Fruit fly (Drosophila melanogaster) whole organism, embryonic: Measurements from ENCODE around the gene HemK1.

ENCODE experiments used
- Asciz ChIP-seq: fragments of 200-800 bp; sonication (Bioruptor generic); optimal IDR thresholded peaks from 2 replicates; lab custom pipeline; 2017; ENCODE audit warnings: missing biosample characterization, mild to moderate bottlenecking, missing genetic modification characterization, missing genetic modification reagents
- BEAF-32 ChIP-seq: fragments of 200-800 bp; sonication (Bioruptor generic); optimal IDR thresholded peaks from 3 replicates; lab custom pipeline; 2017; ENCODE audit warnings: missing biosample characterization, missing genetic modification characterization, mild to moderate bottlenecking, moderate library complexity, missing genetic modification reagents
- Bgb ChIP-seq: fragments of 200-800 bp; sonication (Bioruptor generic); IDR thresholded peaks from 2 replicates; pipeline ENCODE4 v1.3.6; 2022; ENCODE audit warnings: missing biosample characterization, missing genetic modification characterization; ENCODE audit not compliant: partially characterized antibody
- Blimp-1 ChIP-seq: fragments of 200-800 bp; sonication (Bioruptor generic); optimal IDR thresholded peaks from 3 replicates; lab custom pipeline; 2018; ENCODE audit warnings: missing biosample characterization, missing genetic modification characterization, mild to moderate bottlenecking, moderate library complexity, missing genetic modification reagents
- CG1024 ChIP-seq: fragments of 200-800 bp; sonication (Bioruptor generic); IDR thresholded peaks from 2 replicates; pipeline ENCODE4 v1.3.6; 2022; ENCODE audit warnings: missing biosample characterization, missing genetic modification characterization
- CG12391 ChIP-seq: fragments of 200-800 bp; sonication (Bioruptor generic); optimal IDR thresholded peaks from 3 replicates; lab custom pipeline; 2018; ENCODE audit warnings: missing biosample characterization, mild to moderate bottlenecking, missing genetic modification characterization, moderate library complexity
- CG14710 ChIP-seq: fragments of 200-800 bp; sonication (Bioruptor generic); optimal IDR thresholded peaks from 3 replicates; lab custom pipeline; 2019; ENCODE audit warnings: missing biosample characterization, mild to moderate bottlenecking, missing genetic modification characterization, moderate library complexity
- CG18262 ChIP-seq: fragments of 200-800 bp; optimal IDR thresholded peaks from 3 replicates; lab custom pipeline; 2019; ENCODE audit warnings: missing biosample characterization, mild to moderate bottlenecking, missing genetic modification characterization, moderate library complexity
- CG3847 ChIP-seq: fragments of 200-800 bp; sonication (Bioruptor generic); IDR thresholded peaks from 2 replicates; pipeline ENCODE4 v1.3.6; 2022; ENCODE audit warnings: missing biosample characterization, missing genetic modification characterization
- CG3995 ChIP-seq: fragments of 200-800 bp; sonication (Bioruptor generic); optimal IDR thresholded peaks from 3 replicates; lab custom pipeline; 2016; ENCODE audit warnings: missing biosample characterization, missing genetic modification characterization
- CG4617 ChIP-seq: fragments of 200-800 bp; sonication (Bioruptor generic); optimal IDR thresholded peaks from 3 replicates; lab custom pipeline; 2016; ENCODE audit warnings: missing biosample characterization, missing genetic modification characterization, borderline replicate concordance
- CG6272 ChIP-seq: fragments of 200-800 bp; sonication (Bioruptor generic); IDR thresholded peaks from 2 replicates; pipeline ENCODE4 v1.3.6; 2022; ENCODE audit warnings: missing biosample characterization, missing genetic modification characterization
- CG6813 ChIP-seq: fragments of 200-800 bp; sonication (Bioruptor generic); optimal IDR thresholded peaks from 2 replicates; lab custom pipeline; 2017; ENCODE audit warnings: missing biosample characterization, missing genetic modification characterization, mild to moderate bottlenecking, moderate library complexity, missing genetic modification reagents
- CG7928 ChIP-seq: fragments of 200-800 bp; sonication (Bioruptor generic); optimal IDR thresholded peaks from 2 replicates; lab custom pipeline; 2017; ENCODE audit warnings: missing biosample characterization, mild to moderate bottlenecking, missing genetic modification characterization
- CG7987 ChIP-seq: fragments of 200-800 bp; sonication (Bioruptor generic); optimal IDR thresholded peaks from 2 replicates; lab custom pipeline; 2018; ENCODE audit warnings: missing biosample characterization, mild to moderate bottlenecking, missing genetic modification characterization, moderate library complexity
- CG8281 ChIP-seq: fragments of 200-800 bp; sonication (Bioruptor generic); optimal IDR thresholded peaks from 2 replicates; lab custom pipeline; 2018; ENCODE audit warnings: missing biosample characterization, mild to moderate bottlenecking, missing genetic modification characterization, moderate library complexity
- CG8290 ChIP-seq, 3 experiments: fragments of 200-800 bp; sonication (Bioruptor generic); optimal IDR thresholded peaks; 2 replicates each; lab custom pipeline; 2016 to 2019; ENCODE audit warnings: missing biosample characterization in 3 of 3, missing genetic modification characterization in 3 of 3, mild to moderate bottlenecking in 2 of 3, moderate library complexity in 1 of 3
- CG8924 ChIP-seq: fragments of 200-800 bp; optimal IDR thresholded peaks from 3 replicates; lab custom pipeline; 2019; ENCODE audit warnings: missing biosample characterization, mild to moderate bottlenecking, missing genetic modification characterization, moderate library complexity
- D19A ChIP-seq: fragments of 200-800 bp; optimal IDR thresholded peaks from 3 replicates; lab custom pipeline; 2019; ENCODE audit warnings: missing biosample characterization, mild to moderate bottlenecking, missing genetic modification characterization, moderate library complexity
- Dip3 ChIP-seq: fragments of 200-800 bp; sonication (Bioruptor generic); optimal IDR thresholded peaks from 3 replicates; lab custom pipeline; 2016; ENCODE audit warnings: missing biosample characterization, missing genetic modification characterization
- E2f2 ChIP-seq: fragments of 200-800 bp; sonication (Bioruptor generic); IDR thresholded peaks from 2 replicates; pipeline ENCODE4 v1.3.6; 2022; ENCODE audit warnings: missing biosample characterization, missing genetic modification characterization
- Ets65A ChIP-seq: fragments of 200-800 bp; sonication (Bioruptor generic); peaks from one replicate; lab custom pipeline; 2016; ENCODE audit warnings: missing biosample characterization, missing genetic modification characterization
- GATAe ChIP-seq: fragments of 200-800 bp; sonication (Bioruptor generic); conservative IDR thresholded peaks from 2 replicates; pipeline ENCODE4 v1.3.6; 2022; ENCODE audit warnings: missing biosample characterization, missing genetic modification characterization
- HLHmδ ChIP-seq: fragments of 200-800 bp; sonication (Bioruptor generic); optimal IDR thresholded peaks from 2 replicates; lab custom pipeline; 2018; ENCODE audit warnings: missing biosample characterization, mild to moderate bottlenecking, missing genetic modification characterization, moderate library complexity
- Hsf ChIP-seq: fragments of 200-800 bp; sonication (Bioruptor generic); optimal IDR thresholded peaks from 3 replicates; lab custom pipeline; 2016; ENCODE audit warnings: missing biosample characterization, missing genetic modification characterization
- MESR4 ChIP-seq: fragments of 200-800 bp; sonication (Bioruptor generic); optimal IDR thresholded peaks from 2 replicates; lab custom pipeline; 2018; ENCODE audit warnings: missing biosample characterization, mild to moderate bottlenecking, missing genetic modification characterization, moderate library complexity
- Med ChIP-seq: fragments of 200-800 bp; sonication (Bioruptor generic); peaks from one replicate; lab custom pipeline; 2016; ENCODE audit warnings: missing biosample characterization, missing genetic modification characterization, mild to moderate bottlenecking, inconsistent platforms, moderate library complexity
- Meics ChIP-seq: fragments of 200-800 bp; sonication (Bioruptor generic); optimal IDR thresholded peaks from 2 replicates; lab custom pipeline; 2017; ENCODE audit warnings: missing biosample characterization, mild to moderate bottlenecking, missing genetic modification characterization
- Nf-YB ChIP-seq: fragments of 200-800 bp; sonication (Bioruptor generic); optimal IDR thresholded peaks from 3 replicates; lab custom pipeline; 2019; ENCODE audit warnings: missing biosample characterization, mild to moderate bottlenecking, missing genetic modification characterization, moderate library complexity
- Nf-YC ChIP-seq: fragments of 200-800 bp; optimal IDR thresholded peaks from 3 replicates; lab custom pipeline; 2019; ENCODE audit warnings: missing biosample characterization, mild to moderate bottlenecking, missing genetic modification characterization, moderate library complexity
- Vsx1 ChIP-seq: fragments of 200-800 bp; sonication (Bioruptor generic); optimal IDR thresholded peaks from 2 replicates; lab custom pipeline; 2017; ENCODE audit warnings: missing biosample characterization, mild to moderate bottlenecking, missing genetic modification characterization, missing genetic modification reagents
- Xbp1 ChIP-seq: fragments of 200-800 bp; sonication (Bioruptor generic); optimal IDR thresholded peaks from 3 replicates; lab custom pipeline; 2016; ENCODE audit warnings: missing biosample characterization, mild to moderate bottlenecking, missing genetic modification characterization
- YL-1 ChIP-seq: fragments of 200-800 bp; sonication (Bioruptor generic); optimal IDR thresholded peaks from 3 replicates; lab custom pipeline; 2017; ENCODE audit warnings: missing biosample characterization, mild to moderate bottlenecking, missing genetic modification characterization
- chinmo ChIP-seq: fragments of 200-800 bp; sonication (Bioruptor generic); IDR thresholded peaks from 4 replicates; pipeline ENCODE4 v1.3.6; 2022; ENCODE audit warnings: missing biosample characterization, missing genetic modification characterization; ENCODE audit not compliant: partially characterized antibody
- eve ChIP-seq, 2 experiments: fragments of >200 bp; optimal IDR thresholded peaks; 2 replicates each; lab custom pipeline; 2017; ENCODE audit warnings: missing biosample characterization in 2 of 2, missing genetic modification characterization in 2 of 2
- grau ChIP-seq: fragments of 200-800 bp; optimal IDR thresholded peaks from 3 replicates; lab custom pipeline; 2019; ENCODE audit warnings: missing biosample characterization, mild to moderate bottlenecking, missing genetic modification characterization, moderate library complexity
- insv ChIP-seq, 2 experiments: fragments of 200-800 bp; sonication (Bioruptor generic); optimal IDR thresholded peaks; 3 replicates each; lab custom pipeline; 2016 to 2018; ENCODE audit warnings: missing biosample characterization in 2 of 2, missing genetic modification characterization in 2 of 2
- jigr1 ChIP-seq: fragments of 200-800 bp; sonication (Bioruptor generic); IDR thresholded peaks from 3 replicates; pipeline ENCODE4 v1.3.6; 2022; ENCODE audit warnings: missing biosample characterization, missing genetic modification characterization
- nerfin-2 ChIP-seq: fragments of 200-800 bp; sonication (Bioruptor generic); IDR thresholded peaks from 2 replicates; pipeline ENCODE4 v1.3.6; 2022; ENCODE audit warnings: missing biosample characterization, missing genetic modification characterization; ENCODE audit not compliant: partially characterized antibody
- pzg ChIP-seq: fragments of 200-800 bp; sonication (Bioruptor generic); optimal IDR thresholded peaks from 3 replicates; lab custom pipeline; 2018; ENCODE audit warnings: missing biosample characterization, mild to moderate bottlenecking, missing genetic modification characterization, moderate library complexity
- ranshi ChIP-seq: fragments of 200-800 bp; sonication (Bioruptor generic); IDR thresholded peaks from 2 replicates; pipeline ENCODE4 v1.3.6; 2022; ENCODE audit warnings: missing biosample characterization, missing genetic modification characterization
- sens ChIP-seq: fragments of 200-800 bp; sonication (Bioruptor generic); peaks from one replicate; lab custom pipeline; 2016; ENCODE audit warnings: missing biosample characterization, missing genetic modification characterization
- sens-2 ChIP-seq: fragments of 200-800 bp; sonication (Bioruptor generic); IDR thresholded peaks from 2 replicates; pipeline ENCODE4 v1.3.6; 2022; ENCODE audit warnings: missing biosample characterization, missing genetic modification characterization
- trem ChIP-seq: fragments of 200-800 bp; optimal IDR thresholded peaks from 3 replicates; lab custom pipeline; 2019; ENCODE audit warnings: missing biosample characterization, mild to moderate bottlenecking, missing genetic modification characterization, moderate library complexity
- vfl ChIP-seq: fragments of 200-800 bp; sonication (Bioruptor generic); optimal IDR thresholded peaks from 2 replicates; lab custom pipeline; 2016; ENCODE audit warnings: missing biosample characterization, missing genetic modification characterization

Gene HemK1

dm6 chr2L:6455032-6455954, 12.2 kb downstream of the HemK1 start, which contains the start of gene retm (continued):
- TF ChIP-seq CG6813 (GFP tag; lab: Kevin White, UChicago), result peak; percentile 10
- peak; percentile 86 for TF ChIP-seq Nf-YB (GFP tag; lab: Kevin White, UChicago)
- TF ChIP-seq CG7987 (GFP tag; lab: Kevin White, UChicago), result peak; percentile 30
- TF ChIP-seq CG8290 (GFP tag; optimal IDR thresholded peaks at IDR 0.05; lab: Kevin White, UChicago), result no peak
- peak in 1 of 2 experiments; percentile 33 for TF ChIP-seq CG8290 (tag; optimal IDR thresholded peaks at IDR 0.05; lab: Kevin White, UChicago)
- peak; percentile 57 for TF ChIP-seq MESR4
- TF ChIP-seq insv (GFP tag; optimal IDR thresholded peaks at IDR 0.05; lab: Kevin White, UChicago), result peak in 1 of 2 experiments; percentile 24
- no peak for TF ChIP-seq Blimp-1 (GFP tag; lab: Kevin White, UChicago)
- no peak for TF ChIP-seq sens-2
- TF ChIP-seq HLHmδ (GFP tag; lab: Kevin White, UChicago), result peak; percentile 50

- TF ChIP-seq CG8281 (no peak), Med (peak; percentile 43), GATAe (GFP tag; lab: Robert Waterston, UW) (no peak), Hsf (GFP tag; lab: Kevin White, UChicago) (no peak), chinmo (0 out of 4 replicates have a peak, but pooled peaks have one; percentile 18), CG1024 (GFP tag; lab: Robert Waterston, UW) (0 out of 2 replicates have a peak, but pooled peaks have one; percentile 3), sens (GFP tag; lab: Kevin White, UChicago) (peak; percentile 26), Ets65A (GFP tag; lab: Kevin White, UChicago) (peak; percentile 89), Xbp1 (GFP tag; lab: Kevin White, UChicago) (no peak), ranshi (GFP tag; lab: Robert Waterston, UW) (no peak), Bgb (GFP tag; lab: Robert Waterston, UW) (0 out of 2 replicates have a peak, but pooled peaks have one; percentile 10)
- TF ChIP-seq, all 482 proteins: peak for 6
These were observed 17.7 kb downstream of the HemK1 start for dm6 chr2L:6449753-6450152.

- TF ChIP-seq CG4617 (GFP tag; lab: Kevin White, UChicago) (peak; percentile 14), Meics (GFP tag; lab: Kevin White, UChicago) (no peak), CG12391 (tag; lab: Kevin White, UChicago) (peak; percentile 51), YL-1 (GFP tag; lab: Kevin White, UChicago) (peak; percentile 43), CG18262 (tag; lab: Kevin White, UChicago) (peak; percentile 19), trem (tag; lab: Kevin White, UChicago) (peak; percentile 68), Nf-YC (tag; lab: Kevin White, UChicago) (peak; percentile 15), BEAF-32 (peak; percentile 6), jigr1 (GFP tag; lab: Robert Waterston, UW) (no peak), E2f2 (peak; percentile 96), CG7928 (GFP tag; lab: Kevin White, UChicago) (peak; percentile 94), CG6272 (GFP tag; lab: Robert Waterston, UW) (no peak), nerfin-2 (no peak), pzg (peak; percentile 41), CG3995 (GFP tag; lab: Kevin White, UChicago) (peak; percentile 35), Vsx1 (GFP tag; lab: Kevin White, UChicago) (peak; percentile 2), Asciz (no peak), MESR4 (no peak), vfl (GFP tag; lab: Kevin White, UChicago) (no peak), grau (peak; percentile 8), eve (GFP tag; optimal IDR thresholded peaks at IDR 0.05; lab: Kevin White, UChicago) (no peak), D19A (tag; lab: Kevin White, UChicago) (peak; percentile 7), CG8924 (tag; lab: Kevin White, UChicago) (peak; percentile 24), CG14710 (peak; percentile 59), CG3847 (peak; percentile 32; the same call in 1 of the 2 replicates), Dip3 (GFP tag; lab: Kevin White, UChicago) (no peak)
These were observed 19.2 kb downstream of the HemK1 start, which contains the start of gene Acox3 for dm6 chr2L:6448334-6448703. TSS of gene Acox3 (minus strand) at chr2L:6448403.
